Worm (Caenorhabditis elegans): ENCODE data around the gene ZC239.16.

DNA sequence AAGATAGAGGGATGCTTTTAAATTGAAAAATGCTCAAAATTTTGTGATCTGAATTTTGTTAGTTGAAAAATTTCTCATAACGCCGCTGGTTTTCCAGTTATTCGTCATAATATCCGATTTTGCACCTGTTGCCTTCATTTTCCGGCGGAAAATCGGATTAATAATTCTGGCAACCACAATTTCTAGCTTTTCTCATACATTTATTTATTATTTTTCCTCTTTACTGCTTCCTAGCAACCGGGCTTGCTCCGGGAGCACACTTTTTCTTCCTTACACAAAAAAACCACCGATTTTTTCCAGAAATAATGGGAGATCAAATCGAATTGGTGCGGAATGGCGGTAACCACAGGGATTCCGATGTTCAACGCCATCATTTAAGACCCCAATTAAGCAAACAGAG is 42.2 kb upstream of the ZC239.16 start, which contains the start of gene F02E11.7:
- TF ChIP-seq ceh-18 (tag; optimal IDR thresholded peaks at IDR 0.05): no peak
- no peak for TF ChIP-seq ceh-6 (GFP tag; optimal IDR thresholded peaks at IDR 0.05)
- no peak for TF ChIP-seq unc-55 (GFP tag; optimal IDR thresholded peaks at IDR 0.05)
- TF ChIP-seq ets-4 (tag; optimal IDR thresholded peaks at IDR 0.05): no peak
- TF ChIP-seq pha-4 (tag; optimal IDR thresholded peaks at IDR 0.05): no peak
- TF ChIP-seq ceh-22 (tag; optimal IDR thresholded peaks at IDR 0.05): no peak
- no peak for TF ChIP-seq ceh-14 (tag; optimal IDR thresholded peaks at IDR 0.05)
- no peak for TF ChIP-seq nfya-1 (tag; optimal IDR thresholded peaks at IDR 0.05)
- no peak for TF ChIP-seq fkh-10 (GFP tag; optimal IDR thresholded peaks at IDR 0.05)
- no peak for TF ChIP-seq ceh-31 (tag; optimal IDR thresholded peaks at IDR 0.05)
- no peak for TF ChIP-seq nhr-11 (tag; optimal IDR thresholded peaks at IDR 0.05)
